Fruit fly (Drosophila melanogaster) whole organism, embryonic: ENCODE measurements around the gene mbt.

ENCODE experiments used
- BEAF-32 ChIP-seq: fragments of 200-800 bp; sonication (Bioruptor generic); optimal IDR thresholded peaks from 3 replicates; lab custom pipeline; 2017; ENCODE audit warnings: missing biosample characterization, missing genetic modification characterization, mild to moderate bottlenecking, moderate library complexity, missing genetic modification reagents
- CG1024 ChIP-seq: fragments of 200-800 bp; sonication (Bioruptor generic); IDR thresholded peaks from 2 replicates; pipeline ENCODE4 v1.3.6; 2022; ENCODE audit warnings: missing biosample characterization, missing genetic modification characterization
- CG12391 ChIP-seq: fragments of 200-800 bp; sonication (Bioruptor generic); optimal IDR thresholded peaks from 3 replicates; lab custom pipeline; 2018; ENCODE audit warnings: missing biosample characterization, mild to moderate bottlenecking, missing genetic modification characterization, moderate library complexity
- CG12769 ChIP-seq: fragments of 200-800 bp; sonication (Bioruptor generic); optimal IDR thresholded peaks from 2 replicates; lab custom pipeline; 2019; ENCODE audit warnings: missing biosample characterization, mild to moderate bottlenecking, missing genetic modification characterization, moderate library complexity
- CG13123 ChIP-seq: fragments of 200-800 bp; sonication (Bioruptor generic); optimal IDR thresholded peaks from 2 replicates; lab custom pipeline; 2016; ENCODE audit warnings: missing biosample characterization, missing genetic modification characterization
- CG13296 ChIP-seq: fragments of 200-800 bp; sonication (Bioruptor generic); optimal IDR thresholded peaks from 3 replicates; lab custom pipeline; 2018; ENCODE audit warnings: missing biosample characterization, mild to moderate bottlenecking, missing genetic modification characterization
- CG14014 ChIP-seq: fragments of 200-800 bp; sonication (Bioruptor generic); IDR thresholded peaks from 2 replicates; pipeline ENCODE4 v1.3.6; 2022; ENCODE audit warnings: missing biosample characterization, missing genetic modification characterization
- CG14667 ChIP-seq: fragments of 200-800 bp; sonication (Bioruptor generic); IDR thresholded peaks from 2 replicates; pipeline ENCODE4 v1.3.6; 2022; ENCODE audit warnings: missing biosample characterization, missing genetic modification characterization
- CG1647 ChIP-seq: fragments of 200-800 bp; sonication (Bioruptor generic); optimal IDR thresholded peaks from 3 replicates; lab custom pipeline; 2016; ENCODE audit warnings: missing biosample characterization, missing genetic modification characterization
- CG16779 ChIP-seq: fragments of 200-800 bp; sonication (Bioruptor generic); IDR thresholded peaks from 2 replicates; pipeline ENCODE4 v1.3.6; 2022; ENCODE audit warnings: missing biosample characterization, missing genetic modification characterization
- CG17568 ChIP-seq: fragments of 200-800 bp; sonication (Bioruptor generic); optimal IDR thresholded peaks from 2 replicates; lab custom pipeline; 2018; ENCODE audit warnings: missing biosample characterization, mild to moderate bottlenecking, missing genetic modification characterization, moderate library complexity
- CG17802 ChIP-seq: fragments of 200-800 bp; sonication (Bioruptor generic); optimal IDR thresholded peaks from 2 replicates; lab custom pipeline; 2018; ENCODE audit warnings: missing biosample characterization, mild to moderate bottlenecking, missing genetic modification characterization, moderate library complexity
- CG17829 ChIP-seq: fragments of 200-800 bp; optimal IDR thresholded peaks from 2 replicates; lab custom pipeline; 2019; ENCODE audit warnings: missing biosample characterization, mild to moderate bottlenecking, missing genetic modification characterization, moderate library complexity
- CG1832 ChIP-seq: fragments of 200-800 bp; sonication (Bioruptor generic); optimal IDR thresholded peaks from 2 replicates; lab custom pipeline; 2017; ENCODE audit warnings: missing biosample characterization, mild to moderate bottlenecking, missing genetic modification characterization, inconsistent platforms
- CG2116 ChIP-seq: fragments of 200-800 bp; sonication (Bioruptor generic); optimal IDR thresholded peaks from 3 replicates; lab custom pipeline; 2018; ENCODE audit warnings: missing biosample characterization, mild to moderate bottlenecking, missing genetic modification characterization
- CG2678 ChIP-seq: fragments of 200-800 bp; sonication (Bioruptor generic); optimal IDR thresholded peaks from 3 replicates; lab custom pipeline; 2019; ENCODE audit warnings: missing biosample characterization, mild to moderate bottlenecking, missing genetic modification characterization, moderate library complexity
- CG30020 ChIP-seq: fragments of 200-800 bp; optimal IDR thresholded peaks from 2 replicates; lab custom pipeline; 2019; ENCODE audit warnings: missing biosample characterization, mild to moderate bottlenecking, missing genetic modification characterization, moderate library complexity
- CG31388 ChIP-seq: fragments of 200-800 bp; sonication (Bioruptor generic); optimal IDR thresholded peaks from 2 replicates; lab custom pipeline; 2016; ENCODE audit warnings: missing biosample characterization, missing genetic modification characterization
- CG3163 ChIP-seq: fragments of 200-800 bp; sonication (Bioruptor generic); optimal IDR thresholded peaks from 3 replicates; lab custom pipeline; 2016; ENCODE audit warnings: missing biosample characterization, missing genetic modification characterization
- CG6254 ChIP-seq: fragments of 200-800 bp; sonication (Bioruptor generic); optimal IDR thresholded peaks from 3 replicates; lab custom pipeline; 2017; ENCODE audit warnings: mild to moderate bottlenecking, missing biosample characterization, missing genetic modification reagents, missing genetic modification characterization
- CG8388 ChIP-seq: fragments of 200-800 bp; sonication (Bioruptor generic); optimal IDR thresholded peaks from 2 replicates; lab custom pipeline; 2019; ENCODE audit warnings: missing biosample characterization, mild to moderate bottlenecking, missing genetic modification characterization, moderate library complexity
- CG9215 ChIP-seq: fragments of 200-800 bp; sonication (Bioruptor generic); IDR thresholded peaks from 2 replicates; pipeline ENCODE4 v1.3.6; 2022; ENCODE audit warnings: missing biosample characterization, missing genetic modification characterization
- CTCF ChIP-seq: fragments of 200-800 bp; sonication (Bioruptor generic); optimal IDR thresholded peaks from 2 replicates; lab custom pipeline; 2017; ENCODE audit warnings: missing biosample characterization, mild to moderate bottlenecking, missing genetic modification characterization, moderate library complexity
- Eip74EF ChIP-seq, 2 experiments: fragments of 200-800 bp in 1 of 2; fragments of >200 bp in 1 of 2; sonication (Bioruptor generic) in 1 of 2; optimal IDR thresholded peaks; 2 replicates each; lab custom pipeline; 2017 to 2019; ENCODE audit warnings: missing biosample characterization in 2 of 2, missing genetic modification characterization in 2 of 2, mild to moderate bottlenecking in 1 of 2, moderate library complexity in 1 of 2
- HLHmδ ChIP-seq: fragments of 200-800 bp; sonication (Bioruptor generic); optimal IDR thresholded peaks from 2 replicates; lab custom pipeline; 2018; ENCODE audit warnings: missing biosample characterization, mild to moderate bottlenecking, missing genetic modification characterization, moderate library complexity
- Hey ChIP-seq: fragments of 200-800 bp; sonication (Bioruptor generic); optimal IDR thresholded peaks from 3 replicates; lab custom pipeline; 2018; ENCODE audit warnings: missing biosample characterization, mild to moderate bottlenecking, missing genetic modification characterization
- Hr51 ChIP-seq, 2 experiments: fragments of 200-800 bp; sonication (Bioruptor generic); optimal IDR thresholded peaks; 2 replicates in 1 of 2; 3 replicates in 1 of 2; lab custom pipeline; 2016 to 2018; ENCODE audit warnings: missing biosample characterization in 2 of 2, missing genetic modification characterization in 2 of 2, mild to moderate bottlenecking in 1 of 2, moderate library complexity in 1 of 2
- Kr ChIP-seq: fragments of 200-800 bp; sonication (Bioruptor generic); optimal IDR thresholded peaks from 2 replicates; lab custom pipeline; 2017; ENCODE audit warnings: missing biosample characterization, mild to moderate bottlenecking, missing genetic modification characterization
- Med ChIP-seq: fragments of 200-800 bp; sonication (Bioruptor generic); peaks from one replicate; lab custom pipeline; 2016; ENCODE audit warnings: missing biosample characterization, missing genetic modification characterization, mild to moderate bottlenecking, inconsistent platforms, moderate library complexity
- Mes4 ChIP-seq: fragments of 200-800 bp; sonication (Bioruptor generic); optimal IDR thresholded peaks from 2 replicates; lab custom pipeline; 2016; ENCODE audit warnings: missing biosample characterization, missing genetic modification characterization
- Oli ChIP-seq: fragments of 200-800 bp; sonication (Bioruptor generic); optimal IDR thresholded peaks from 2 replicates; lab custom pipeline; 2018; ENCODE audit warnings: missing biosample characterization, mild to moderate bottlenecking, missing genetic modification characterization, moderate library complexity
- Taf1 ChIP-seq: fragments of 200-800 bp; sonication (Bioruptor generic); IDR thresholded peaks from 2 replicates; pipeline ENCODE4 v1.3.6; 2022; ENCODE audit warnings: missing biosample characterization, missing genetic modification characterization
- Tbp ChIP-seq: fragments of >200 bp; optimal IDR thresholded peaks from 2 replicates; lab custom pipeline; 2018; ENCODE audit warnings: missing biosample characterization, missing genetic modification characterization
- aop ChIP-seq: fragments of 200-800 bp; sonication (Bioruptor generic); IDR thresholded peaks from 2 replicates; pipeline ENCODE4 v1.3.6; 2022; ENCODE audit warnings: missing biosample characterization, missing genetic modification characterization
- ap ChIP-seq: fragments of 200-800 bp; sonication (Bioruptor generic); IDR thresholded peaks from 2 replicates; pipeline ENCODE4 v1.3.6; 2022; ENCODE audit warnings: missing biosample characterization, missing genetic modification characterization
- ase ChIP-seq: fragments of 200-800 bp; sonication (Bioruptor generic); IDR thresholded peaks from 3 replicates; pipeline ENCODE4 v1.3.6; 2022; ENCODE audit warnings: missing biosample characterization, missing genetic modification characterization
- cas ChIP-seq: fragments of 200-800 bp; sonication (Bioruptor generic); IDR thresholded peaks from 2 replicates; pipeline ENCODE4 v1.3.6; 2022; ENCODE audit warnings: missing biosample characterization, missing genetic modification characterization
- dm ChIP-seq: fragments of 200-800 bp; sonication (Bioruptor generic); optimal IDR thresholded peaks from 3 replicates; lab custom pipeline; 2016; ENCODE audit warnings: missing biosample characterization, missing genetic modification characterization
- dmrt11E ChIP-seq: fragments of 200-800 bp; sonication (Bioruptor generic); optimal IDR thresholded peaks from 3 replicates; lab custom pipeline; 2018; ENCODE audit warnings: missing biosample characterization, mild to moderate bottlenecking, missing genetic modification characterization, moderate library complexity
- eyg ChIP-seq: fragments of 200-800 bp; sonication (Bioruptor generic); optimal IDR thresholded peaks from 3 replicates; lab custom pipeline; 2016; ENCODE audit warnings: missing biosample characterization, missing genetic modification characterization
- gcm ChIP-seq: fragments of 200-800 bp; sonication (Bioruptor generic); optimal IDR thresholded peaks from 2 replicates; lab custom pipeline; 2019; ENCODE audit warnings: missing biosample characterization, mild to moderate bottlenecking, missing genetic modification characterization, moderate library complexity
- grn ChIP-seq: fragments of 200-800 bp; sonication (Bioruptor generic); optimal IDR thresholded peaks from 3 replicates; lab custom pipeline; 2017; ENCODE audit warnings: missing biosample characterization, missing genetic modification characterization
- jigr1 ChIP-seq: fragments of 200-800 bp; sonication (Bioruptor generic); IDR thresholded peaks from 3 replicates; pipeline ENCODE4 v1.3.6; 2022; ENCODE audit warnings: missing biosample characterization, missing genetic modification characterization
- onecut ChIP-seq: fragments of 200-800 bp; sonication (Bioruptor generic); IDR thresholded peaks from 2 replicates; pipeline ENCODE4 v1.3.6; 2022; ENCODE audit warnings: missing biosample characterization, missing genetic modification characterization
- p53 ChIP-seq: fragments of 200-800 bp; sonication (Bioruptor generic); optimal IDR thresholded peaks from 2 replicates; lab custom pipeline; 2016; ENCODE audit warnings: missing biosample characterization, missing genetic modification characterization
- pan ChIP-seq, 4 experiments: fragments of >200 bp in 3 of 4; fragments of 200-800 bp in 1 of 4; sonication (Bioruptor generic) in 1 of 4; optimal IDR thresholded peaks in 3 of 4; IDR thresholded peaks in 1 of 4; 2 replicates each; pipeline versions ENCODE4 v1.3.6 to Lab custom; 2017 to 2022; ENCODE audit warnings: missing biosample characterization in 2 of 4, missing genetic modification characterization in 2 of 4, mixed read lengths in 1 of 4
- sr ChIP-seq: fragments of 200-800 bp; sonication (Bioruptor generic); IDR thresholded peaks from 3 replicates; pipeline ENCODE4 v1.3.6; 2022; ENCODE audit warnings: missing biosample characterization, missing genetic modification characterization
- tap ChIP-seq: fragments of 200-800 bp; optimal IDR thresholded peaks from 3 replicates; lab custom pipeline; 2019; ENCODE audit warnings: missing biosample characterization, mild to moderate bottlenecking, missing genetic modification characterization, moderate library complexity

Gene mbt

dm6 chrX:16640260-16641100 lies 30.0 kb downstream of the mbt start, which contains the start of the genes SNRPG and mthl1 (continued):
- TF ChIP-seq dm (GFP tag; lab: Kevin White, UChicago) (peak; percentile 48), CG1832 (GFP tag; lab: Kevin White, UChicago) (no peak), Eip74EF (GFP tag; optimal IDR thresholded peaks at IDR 0.05; lab: Kevin White, UChicago) (peak in 1 of 2 experiments; percentile 45), aop (GFP tag; lab: Robert Waterston, UW) (0 out of 2 replicates have a peak, but pooled peaks have one; percentile 64), CG3163 (GFP tag; lab: Kevin White, UChicago) (peak; percentile 43), tap (tag; lab: Kevin White, UChicago) (no peak), pan (optimal IDR thresholded peaks at IDR 0.05; lab: Kevin White, UChicago) (no peak), pan (GFP tag; optimal IDR thresholded peaks at IDR 0.05 in 1 of 2, IDR thresholded peaks at IDR 0.05 in 1 of 2) (peak in 1 of 2 experiments; percentile 95), Oli (peak; percentile 72), CG17568 (GFP tag; lab: Kevin White, UChicago) (no peak), CG14014 (GFP tag; lab: Robert Waterston, UW) (peak; percentile 94), Hr51 (GFP tag; optimal IDR thresholded peaks at IDR 0.05; lab: Kevin White, UChicago) (peak; percentile 75 to 80), Mes4 (GFP tag; lab: Kevin White, UChicago) (peak; percentile 32), onecut (GFP tag; lab: Robert Waterston, UW) (no peak; the same call in 1 of the 2 replicates), CG30020 (peak; percentile 94), CG12769 (tag; lab: Kevin White, UChicago) (peak; percentile 72), dmrt11E (tag; lab: Kevin White, UChicago) (peak; percentile 64), CG9215 (GFP tag; lab: Robert Waterston, UW) (peak; percentile 91), ap (peak; percentile 91), eyg (GFP tag; lab: Kevin White, UChicago) (peak; percentile 43), CG17829 (tag; lab: Kevin White, UChicago) (peak; percentile 62), ase (peak; percentile 94), jigr1 (peak; percentile 92), Taf1 (GFP tag; lab: Robert Waterston, UW) (peak; percentile 76), Tbp (GFP tag; lab: Kevin White, UChicago) (no peak), CTCF (no peak), cas (peak; percentile 63; the same call in 1 of the 2 replicates), sr (GFP tag; lab: Robert Waterston, UW) (peak; percentile 71; the same call in 1 of the 3 replicates), CG17802 (tag; lab: Kevin White, UChicago) (peak; percentile 94), HLHmδ (GFP tag; lab: Kevin White, UChicago) (peak; percentile 19), CG2678 (peak; percentile 78), CG6254 (GFP tag; lab: Kevin White, UChicago) (no peak), CG14667 (GFP tag; lab: Robert Waterston, UW) (peak; percentile 94), CG31388 (GFP tag; lab: Kevin White, UChicago) (peak; percentile 68), BEAF-32 (GFP tag; lab: Kevin White, UChicago) (peak; percentile 83), CG13296 (GFP tag; lab: Kevin White, UChicago) (peak; percentile 48), CG13123 (GFP tag; lab: Kevin White, UChicago) (peak; percentile 29), CG1647 (peak; percentile 52), Hey (no peak), gcm (GFP tag; lab: Kevin White, UChicago) (peak; percentile 19), grn (peak; percentile 12), Kr (GFP tag; lab: Kevin White, UChicago) (no peak), CG12391 (tag; lab: Kevin White, UChicago) (peak; percentile 80), p53 (no peak), Med (GFP tag; lab: Kevin White, UChicago) (peak; percentile 96), CG2116 (peak; percentile 70), CG16779 (GFP tag; lab: Robert Waterston, UW) (peak; percentile 81), CG1024 (peak; percentile 84), CG8388 (GFP tag; lab: Kevin White, UChicago) (peak; percentile 38)
